Fruit fly (Drosophila melanogaster) whole organism, embryonic: ENCODE measurements around the gene CG8128.

Experiments
- BtbVII ChIP-seq: fragments of 200-800 bp; sonication (Bioruptor generic); optimal IDR thresholded peaks from 3 replicates; lab custom pipeline; 2017; ENCODE audit warnings: missing biosample characterization, mild to moderate bottlenecking, missing genetic modification characterization
- C15 ChIP-seq: fragments of 200-800 bp; sonication (Bioruptor generic); IDR thresholded peaks from 3 replicates; pipeline ENCODE4 v1.3.6; 2022; ENCODE audit warnings: missing biosample characterization, missing genetic modification characterization
- CG10274 ChIP-seq: fragments of 200-800 bp; sonication (Bioruptor generic); optimal IDR thresholded peaks from 3 replicates; lab custom pipeline; 2017; ENCODE audit warnings: missing biosample characterization, mild to moderate bottlenecking, missing genetic modification characterization
- CG12104 ChIP-seq: fragments of 200-800 bp; sonication (Bioruptor generic); optimal IDR thresholded peaks from 3 replicates; lab custom pipeline; 2016; ENCODE audit warnings: missing biosample characterization, missing genetic modification characterization
- CG12299 ChIP-seq: fragments of 200-800 bp; sonication (Bioruptor generic); optimal IDR thresholded peaks from 2 replicates; lab custom pipeline; 2018; ENCODE audit warnings: missing biosample characterization, mild to moderate bottlenecking, missing genetic modification characterization
- CG12769 ChIP-seq: fragments of 200-800 bp; sonication (Bioruptor generic); optimal IDR thresholded peaks from 2 replicates; lab custom pipeline; 2019; ENCODE audit warnings: missing biosample characterization, mild to moderate bottlenecking, missing genetic modification characterization, moderate library complexity
- CG12942 ChIP-seq: fragments of 200-800 bp; sonication (Bioruptor generic); optimal IDR thresholded peaks from 3 replicates; lab custom pipeline; 2016; ENCODE audit warnings: missing biosample characterization, missing genetic modification characterization
- CG1603 ChIP-seq: fragments of 200-800 bp; sonication (Bioruptor generic); optimal IDR thresholded peaks from 2 replicates; lab custom pipeline; 2019; ENCODE audit warnings: missing biosample characterization, mild to moderate bottlenecking, missing genetic modification characterization, moderate library complexity
- CG16863 ChIP-seq: fragments of 200-800 bp; sonication (Bioruptor generic); optimal IDR thresholded peaks from 3 replicates; lab custom pipeline; 2016; ENCODE audit warnings: missing biosample characterization, missing genetic modification characterization
- CG17612 ChIP-seq: fragments of 200-800 bp; sonication (Bioruptor generic); IDR thresholded peaks from 2 replicates; pipeline ENCODE4 v1.3.6; 2022; ENCODE audit warnings: missing biosample characterization, missing genetic modification characterization
- CG17829 ChIP-seq: fragments of 200-800 bp; optimal IDR thresholded peaks from 2 replicates; lab custom pipeline; 2019; ENCODE audit warnings: missing biosample characterization, mild to moderate bottlenecking, missing genetic modification characterization, moderate library complexity
- CG18764 ChIP-seq: fragments of 200-800 bp; sonication (Bioruptor generic); optimal IDR thresholded peaks from 3 replicates; lab custom pipeline; 2016; ENCODE audit warnings: missing biosample characterization, missing genetic modification characterization
- CG3065 ChIP-seq: fragments of 200-800 bp; sonication (Bioruptor generic); optimal IDR thresholded peaks from 2 replicates; lab custom pipeline; 2016; ENCODE audit warnings: missing biosample characterization, missing genetic modification characterization
- CG33213 ChIP-seq: fragments of 200-800 bp; sonication (Bioruptor generic); optimal IDR thresholded peaks from 3 replicates; lab custom pipeline; 2016; ENCODE audit warnings: missing biosample characterization, missing genetic modification characterization
- CG3407 ChIP-seq: fragments of 200-800 bp; sonication (Bioruptor generic); optimal IDR thresholded peaks from 2 replicates; lab custom pipeline; 2018; ENCODE audit warnings: missing biosample characterization, mild to moderate bottlenecking, missing genetic modification characterization
- CG34224 ChIP-seq: fragments of 200-800 bp; sonication (Bioruptor generic); IDR thresholded peaks from 3 replicates; pipeline ENCODE4 v1.3.6; 2022; ENCODE audit warnings: missing biosample characterization, missing genetic modification characterization; ENCODE audit not compliant: partially characterized antibody
- CG43689 ChIP-seq: fragments of 200-800 bp; sonication (Bioruptor generic); IDR thresholded peaks from 2 replicates; pipeline ENCODE4 v1.3.6; 2022; ENCODE audit warnings: missing biosample characterization, missing genetic modification characterization
- CG4404 ChIP-seq: fragments of 200-800 bp; sonication (Bioruptor generic); IDR thresholded peaks from 2 replicates; pipeline ENCODE4 v1.3.6; 2022; ENCODE audit warnings: missing biosample characterization, missing genetic modification characterization
- CG4820 ChIP-seq: fragments of 200-800 bp; sonication (Bioruptor generic); optimal IDR thresholded peaks from 3 replicates; lab custom pipeline; 2016; ENCODE audit warnings: missing biosample characterization, missing genetic modification characterization
- CG6254 ChIP-seq: fragments of 200-800 bp; sonication (Bioruptor generic); optimal IDR thresholded peaks from 3 replicates; lab custom pipeline; 2017; ENCODE audit warnings: mild to moderate bottlenecking, missing biosample characterization, missing genetic modification reagents, missing genetic modification characterization
- CG7357 ChIP-seq: fragments of 200-800 bp; sonication (Bioruptor generic); IDR thresholded peaks from 3 replicates; pipeline ENCODE4 v1.3.6; 2022; ENCODE audit warnings: missing biosample characterization, missing genetic modification characterization
- CG7372 ChIP-seq: fragments of 200-800 bp; sonication (Bioruptor generic); IDR thresholded peaks from 2 replicates; pipeline ENCODE4 v1.3.6; 2022; ENCODE audit warnings: missing biosample characterization, missing genetic modification characterization
- CG8281 ChIP-seq: fragments of 200-800 bp; sonication (Bioruptor generic); optimal IDR thresholded peaks from 2 replicates; lab custom pipeline; 2018; ENCODE audit warnings: missing biosample characterization, mild to moderate bottlenecking, missing genetic modification characterization, moderate library complexity
- CkIIα-i1 ChIP-seq: fragments of 200-800 bp; sonication (Bioruptor generic); IDR thresholded peaks from 2 replicates; pipeline ENCODE4 v1.3.6; 2022; ENCODE audit warnings: missing biosample characterization, missing genetic modification characterization
- Dad ChIP-seq: fragments of 200-800 bp; sonication (Bioruptor generic); optimal IDR thresholded peaks from 3 replicates; lab custom pipeline; 2016; ENCODE audit warnings: missing biosample characterization, missing genetic modification characterization
- Dip2 ChIP-seq: fragments of 200-800 bp; sonication (Bioruptor generic); IDR thresholded peaks from 2 replicates; pipeline ENCODE4 v1.3.6; 2022; ENCODE audit warnings: missing biosample characterization, missing genetic modification characterization
- Dp ChIP-seq: fragments of 200-800 bp; sonication (Bioruptor generic); optimal IDR thresholded peaks from 2 replicates; lab custom pipeline; 2018; ENCODE audit warnings: missing biosample characterization, mild to moderate bottlenecking, missing genetic modification characterization, moderate library complexity
- HHEX ChIP-seq: fragments of 200-800 bp; sonication (Bioruptor generic); optimal IDR thresholded peaks from 3 replicates; lab custom pipeline; 2017; ENCODE audit warnings: missing biosample characterization, mild to moderate bottlenecking, missing genetic modification characterization, missing genetic modification reagents
- Lim3 ChIP-seq: fragments of 200-800 bp; sonication (Bioruptor generic); IDR thresholded peaks from 2 replicates; pipeline ENCODE4 v1.3.6; 2022; ENCODE audit warnings: missing biosample characterization, missing genetic modification characterization
- Meics ChIP-seq: fragments of 200-800 bp; sonication (Bioruptor generic); optimal IDR thresholded peaks from 2 replicates; lab custom pipeline; 2017; ENCODE audit warnings: missing biosample characterization, mild to moderate bottlenecking, missing genetic modification characterization
- Neu2 ChIP-seq: fragments of 200-800 bp; sonication (Bioruptor generic); optimal IDR thresholded peaks from 3 replicates; lab custom pipeline; 2016; ENCODE audit warnings: missing biosample characterization, missing genetic modification characterization, borderline replicate concordance
- Stat92E ChIP-seq, 3 experiments: fragments of >200 bp in 2 of 3; fragments of 200-800 bp in 1 of 3; sonication (Bioruptor generic) in 1 of 3; optimal IDR thresholded peaks; 2 replicates each; lab custom pipeline; 2017 to 2019; ENCODE audit warnings: missing biosample characterization in 3 of 3, missing genetic modification characterization in 3 of 3, mild to moderate bottlenecking in 1 of 3, moderate library complexity in 1 of 3
- aop ChIP-seq: fragments of 200-800 bp; sonication (Bioruptor generic); IDR thresholded peaks from 2 replicates; pipeline ENCODE4 v1.3.6; 2022; ENCODE audit warnings: missing biosample characterization, missing genetic modification characterization
- az2 ChIP-seq: fragments of 200-800 bp; sonication (Bioruptor generic); optimal IDR thresholded peaks from 3 replicates; lab custom pipeline; 2016; ENCODE audit warnings: missing biosample characterization, missing genetic modification characterization
- bowl ChIP-seq: fragments of 200-800 bp; sonication (Bioruptor generic); IDR thresholded peaks from 2 replicates; pipeline ENCODE4 v1.3.6; 2022; ENCODE audit warnings: missing biosample characterization, missing genetic modification characterization
- cato ChIP-seq: fragments of 200-800 bp; sonication (Bioruptor generic); optimal IDR thresholded peaks from 2 replicates; lab custom pipeline; 2016; ENCODE audit warnings: missing biosample characterization, missing genetic modification characterization, borderline replicate concordance
- chinmo ChIP-seq: fragments of 200-800 bp; sonication (Bioruptor generic); IDR thresholded peaks from 4 replicates; pipeline ENCODE4 v1.3.6; 2022; ENCODE audit warnings: missing biosample characterization, missing genetic modification characterization; ENCODE audit not compliant: partially characterized antibody
- chm ChIP-seq: fragments of 200-800 bp; sonication (Bioruptor generic); IDR thresholded peaks from 2 replicates; pipeline ENCODE4 v1.3.6; 2022; ENCODE audit warnings: missing biosample characterization, missing genetic modification characterization
- crp ChIP-seq, 2 experiments: fragments of 200-800 bp; sonication (Bioruptor generic); optimal IDR thresholded peaks; 2 replicates in 1 of 2; 3 replicates in 1 of 2; lab custom pipeline; 2017; ENCODE audit warnings: missing biosample characterization in 2 of 2, missing genetic modification characterization in 2 of 2, mild to moderate bottlenecking in 1 of 2, moderate library complexity in 1 of 2
- dimm ChIP-seq: fragments of 200-800 bp; sonication (Bioruptor generic); IDR thresholded peaks from 2 replicates; pipeline ENCODE4 v1.3.6; 2022; ENCODE audit warnings: missing biosample characterization, missing genetic modification characterization
- esg ChIP-seq: fragments of 200-800 bp; sonication (Bioruptor generic); conservative IDR thresholded peaks from 2 replicates; pipeline ENCODE4 v1.3.6; 2022; ENCODE audit warnings: missing biosample characterization, missing genetic modification characterization
- gce ChIP-seq: fragments of 200-800 bp; sonication (Bioruptor generic); IDR thresholded peaks from 3 replicates; pipeline ENCODE4 v1.3.6; 2022; ENCODE audit warnings: missing biosample characterization, missing genetic modification characterization
- gsb ChIP-seq: fragments of 200-800 bp; sonication (Bioruptor generic); IDR thresholded peaks from 2 replicates; pipeline ENCODE4 v1.3.6; 2022; ENCODE audit warnings: missing biosample characterization, missing genetic modification characterization
- lov ChIP-seq, 2 experiments: fragments of 200-800 bp in 1 of 2; fragments of >200 bp in 1 of 2; sonication (Bioruptor generic) in 1 of 2; IDR thresholded peaks in 1 of 2; optimal IDR thresholded peaks in 1 of 2; 2 replicates in 1 of 2; 3 replicates in 1 of 2; pipeline versions ENCODE4 v1.3.6 to Lab custom; 2017 to 2022; ENCODE audit warnings: missing biosample characterization in 1 of 2, missing genetic modification characterization in 1 of 2
- mld ChIP-seq: fragments of 200-800 bp; sonication (Bioruptor generic); IDR thresholded peaks from 3 replicates; pipeline ENCODE4 v1.3.6; 2022; ENCODE audit warnings: missing biosample characterization, missing genetic modification characterization; ENCODE audit not compliant: partially characterized antibody
- nau ChIP-seq: fragments of 200-800 bp; sonication (Bioruptor generic); optimal IDR thresholded peaks from 3 replicates; lab custom pipeline; 2017; ENCODE audit warnings: missing biosample characterization, mild to moderate bottlenecking, missing genetic modification characterization, missing genetic modification reagents
- pum ChIP-seq: fragments of 200-800 bp; sonication (Bioruptor generic); optimal IDR thresholded peaks from 2 replicates; lab custom pipeline; 2016; ENCODE audit warnings: missing biosample characterization, missing genetic modification characterization
- sim ChIP-seq: fragments of 200-800 bp; sonication (Bioruptor generic); IDR thresholded peaks from 2 replicates; pipeline ENCODE4 v1.3.6; 2022; ENCODE audit warnings: missing biosample characterization, missing genetic modification characterization
- tll ChIP-seq, 2 experiments: fragments of 200-800 bp in 1 of 2; fragments of >200 bp in 1 of 2; sonication (Bioruptor generic) in 1 of 2; optimal IDR thresholded peaks; 2 replicates each; lab custom pipeline; 2017 to 2019; ENCODE audit warnings: missing biosample characterization in 2 of 2, missing genetic modification characterization in 2 of 2, mild to moderate bottlenecking in 1 of 2, moderate library complexity in 1 of 2
- wdn ChIP-seq: fragments of 200-800 bp; sonication (Bioruptor generic); IDR thresholded peaks from 2 replicates; pipeline ENCODE4 v1.3.6; 2022; ENCODE audit warnings: missing biosample characterization, missing genetic modification characterization
- zf30C ChIP-seq: fragments of 200-800 bp; sonication (Bioruptor generic); optimal IDR thresholded peaks from 3 replicates; lab custom pipeline; 2018; ENCODE audit warnings: missing biosample characterization, mild to moderate bottlenecking, missing genetic modification characterization

CG8128 gene

dm6 chrX:15701047-15701446 is 3.8 kb downstream of the CG8128 start, which contains the start of gene CG9240 (continued):
- no peak for TF ChIP-seq nau
- no peak for TF ChIP-seq mld (GFP tag; lab: Robert Waterston, UW)
- no peak for TF ChIP-seq bowl (GFP tag; lab: Robert Waterston, UW)
- TF ChIP-seq CG3407 (GFP tag; lab: Kevin White, UChicago), result no peak
- no peak for TF ChIP-seq chm (GFP tag; lab: Robert Waterston, UW)
- no peak for TF ChIP-seq CG33213 (GFP tag; lab: Kevin White, UChicago)
- TF ChIP-seq Dp, result peak; percentile 88
- TF ChIP-seq CG43689 (GFP tag; lab: Robert Waterston, UW), result no peak
- TF ChIP-seq BtbVII, result no peak
- no peak for TF ChIP-seq aop
- TF ChIP-seq CG12299 (tag; lab: Kevin White, UChicago), result no peak
- TF ChIP-seq CG17829 (tag; lab: Kevin White, UChicago), result peak; percentile 18
- no peak for TF ChIP-seq esg (GFP tag; lab: Robert Waterston, UW)
- TF ChIP-seq gsb (GFP tag; lab: Robert Waterston, UW), result no peak
- TF ChIP-seq CG16863 (GFP tag; lab: Kevin White, UChicago), result no peak
- no peak for TF ChIP-seq CG8281 (tag; lab: Kevin White, UChicago)
- TF ChIP-seq HHEX (GFP tag; lab: Kevin White, UChicago), result no peak
- TF ChIP-seq CG7357 (GFP tag; lab: Robert Waterston, UW), result no peak
- no peak for TF ChIP-seq CG18764 (GFP tag; lab: Kevin White, UChicago)
- TF ChIP-seq lov (optimal IDR thresholded peaks at IDR 0.05; lab: Kevin White, UChicago), result no peak
- no peak for TF ChIP-seq lov (GFP tag; IDR thresholded peaks at IDR 0.05; lab: Robert Waterston, UW)
- no peak for TF ChIP-seq CkIIα-i1 (GFP tag; lab: Robert Waterston, UW)
- TF ChIP-seq CG1603 (tag; lab: Kevin White, UChicago), result peak; percentile 60
- TF ChIP-seq pum, result no peak
- no peak for TF ChIP-seq cato (GFP tag; lab: Kevin White, UChicago)
- TF ChIP-seq Neu2, result no peak
- TF ChIP-seq CG4820 (GFP tag; lab: Kevin White, UChicago), result no peak
- no peak for TF ChIP-seq CG10274 (GFP tag; lab: Kevin White, UChicago)
- TF ChIP-seq CG12769 (tag; lab: Kevin White, UChicago), result peak; percentile 5
- TF ChIP-seq Lim3 (GFP tag; lab: Robert Waterston, UW), result no peak
- no peak for TF ChIP-seq dimm (GFP tag; lab: Robert Waterston, UW)
- TF ChIP-seq Dad (GFP tag; lab: Kevin White, UChicago), result no peak
- no peak for TF ChIP-seq CG6254 (GFP tag; lab: Kevin White, UChicago)
- no peak for TF ChIP-seq C15 (GFP tag; lab: Robert Waterston, UW)
- TF ChIP-seq tll (GFP tag; optimal IDR thresholded peaks at IDR 0.05; lab: Kevin White, UChicago), result no peak
- TF ChIP-seq CG12942 (GFP tag; lab: Kevin White, UChicago), result no peak
- TF ChIP-seq CG3065 (GFP tag; lab: Kevin White, UChicago), result no peak
- TF ChIP-seq Meics, result no peak
- no peak for TF ChIP-seq zf30C (GFP tag; lab: Kevin White, UChicago)
- TF ChIP-seq Dip2 (GFP tag; lab: Robert Waterston, UW), result no peak
- TF ChIP-seq Stat92E (GFP tag; optimal IDR thresholded peaks at IDR 0.05; lab: Kevin White, UChicago), result no peak
- no peak for TF ChIP-seq wdn
- TF ChIP-seq CG12104, result no peak
- TF ChIP-seq CG4404 (GFP tag; lab: Robert Waterston, UW), result no peak
- no peak for TF ChIP-seq az2 (GFP tag; lab: Kevin White, UChicago)
- no peak for TF ChIP-seq sim (GFP tag; lab: Robert Waterston, UW)
- TF ChIP-seq CG7372 (GFP tag; lab: Robert Waterston, UW), result no peak
- TF ChIP-seq crp (GFP tag; optimal IDR thresholded peaks at IDR 0.05; lab: Kevin White, UChicago), result peak in 1 of 2 experiments; percentile 87
- TF ChIP-seq CG34224 (GFP tag; lab: Robert Waterston, UW), result no peak
- TF ChIP-seq gce (GFP tag; lab: Robert Waterston, UW), result no peak
- TF ChIP-seq CG17612 (GFP tag; lab: Robert Waterston, UW), result no peak
- no peak for TF ChIP-seq chinmo (GFP tag; lab: Robert Waterston, UW)
